Worm (Caenorhabditis elegans) whole organism, L3 larva: Measurements from ENCODE around the gene nspf-1.
"Not testable (repeated sequence)": the region's sequence is repeated elsewhere in the genome, so short reads cannot be mapped to it uniquely, and the experiment has no call there.

Source experiments
- aly-2 ChIP-seq: fragments of 150-350 bp; optimal IDR thresholded peaks from 2 replicates; lab custom pipeline; 2014; ENCODE audit warnings: missing biosample characterization, missing genetic modification characterization
- ama-1 ChIP-seq: fragments of 150-350 bp; optimal IDR thresholded peaks from 2 replicates; lab custom pipeline; 2018
- ceh-16 ChIP-seq: sonication (generic microtip); optimal IDR thresholded peaks from 2 replicates; lab custom pipeline; 2017; ENCODE audit warnings: missing biosample characterization, missing genetic modification characterization
- ceh-28 ChIP-seq: fragments of 150-350 bp; optimal IDR thresholded peaks from 2 replicates; lab custom pipeline; 2014; ENCODE audit warnings: missing biosample characterization, missing genetic modification reagents, missing genetic modification characterization
- ceh-9 ChIP-seq: sonication (generic microtip); optimal IDR thresholded peaks from 2 replicates; lab custom pipeline; 2018; ENCODE audit warnings: missing biosample characterization, missing genetic modification characterization
- daf-12 ChIP-seq: fragments of 150-350 bp; optimal IDR thresholded peaks from 2 replicates; lab custom pipeline; 2014; ENCODE audit warnings: missing biosample characterization, missing genetic modification reagents, missing genetic modification characterization
- elt-1 ChIP-seq: fragments of 150-350 bp; optimal IDR thresholded peaks from 2 replicates; lab custom pipeline; 2014; ENCODE audit warnings: missing biosample characterization, missing genetic modification characterization
- elt-3 ChIP-seq, 3 experiments: fragments of 150-350 bp in 1 of 3; sonication (generic microtip) in 2 of 3; optimal IDR thresholded peaks; 2 replicates in 2 of 3; 4 replicates in 1 of 3; lab custom pipeline; 2014 to 2017; ENCODE audit warnings: missing biosample characterization in 3 of 3, missing genetic modification characterization in 3 of 3
- eor-1 ChIP-seq, 2 experiments: fragments of 150-350 bp; optimal IDR thresholded peaks; 2 replicates each; lab custom pipeline; 2014 to 2018; ENCODE audit warnings: missing biosample characterization in 2 of 2, missing genetic modification characterization in 2 of 2
- fkh-2 ChIP-seq: fragments of 150-350 bp; optimal IDR thresholded peaks from 2 replicates; lab custom pipeline; 2014; ENCODE audit warnings: missing biosample characterization, missing genetic modification reagents, missing genetic modification characterization
- hmg-11 ChIP-seq: sonication (generic microtip); optimal IDR thresholded peaks from 2 replicates; lab custom pipeline; 2016; ENCODE audit warnings: missing genetic modification characterization, missing compliant biosample characterization
- jun-1 ChIP-seq: fragments of 150-350 bp; optimal IDR thresholded peaks from 2 replicates; lab custom pipeline; 2014; ENCODE audit warnings: missing biosample characterization, missing genetic modification reagents, missing genetic modification characterization
- lsy-12 ChIP-seq: sonication (generic microtip); optimal IDR thresholded peaks from 2 replicates; lab custom pipeline; 2016; ENCODE audit warnings: mild to moderate bottlenecking, missing genetic modification characterization, missing compliant biosample characterization
- mdl-1 ChIP-seq: fragments of 150-350 bp; optimal IDR thresholded peaks from 2 replicates; lab custom pipeline; 2014; ENCODE audit warnings: missing biosample characterization, missing genetic modification characterization
- mml-1 ChIP-seq: fragments of 150-350 bp; sonication (generic microtip); optimal IDR thresholded peaks from 3 replicates; lab custom pipeline; 2014; ENCODE audit warnings: missing biosample characterization, missing genetic modification characterization
- nfya-1 ChIP-seq: sonication (generic microtip); optimal IDR thresholded peaks from 2 replicates; lab custom pipeline; 2017; ENCODE audit warnings: missing genetic modification characterization, mild to moderate bottlenecking, missing compliant biosample characterization, antibody characterized with exemption, moderate library complexity; ENCODE audit not compliant: insufficient read depth
- nhr-11 ChIP-seq: fragments of 150-350 bp; optimal IDR thresholded peaks from 2 replicates; lab custom pipeline; 2014; ENCODE audit warnings: missing biosample characterization, missing genetic modification characterization
- nhr-12 ChIP-seq: fragments of 150-350 bp; optimal IDR thresholded peaks from 2 replicates; lab custom pipeline; 2014; ENCODE audit warnings: missing biosample characterization, missing genetic modification characterization
- nhr-23 ChIP-seq: fragments of 150-350 bp; optimal IDR thresholded peaks from 2 replicates; lab custom pipeline; 2014; ENCODE audit warnings: missing biosample characterization, missing genetic modification reagents, missing genetic modification characterization
- nhr-237 ChIP-seq: fragments of 150-350 bp; optimal IDR thresholded peaks from 2 replicates; lab custom pipeline; 2014; ENCODE audit warnings: missing biosample characterization, missing genetic modification characterization
- nhr-25 ChIP-seq: sonication (generic microtip); optimal IDR thresholded peaks from 2 replicates; lab custom pipeline; 2017; ENCODE audit warnings: missing biosample characterization, missing genetic modification characterization
- nhr-76 ChIP-seq: fragments of 150-350 bp; sonication (generic microtip); optimal IDR thresholded peaks from 5 replicates; lab custom pipeline; 2014; ENCODE audit warnings: missing biosample characterization, missing genetic modification characterization
- nhr-77 ChIP-seq: fragments of 150-350 bp; optimal IDR thresholded peaks from 2 replicates; lab custom pipeline; 2014; ENCODE audit warnings: missing biosample characterization, missing genetic modification characterization
- pha-4 ChIP-seq: fragments of 150-350 bp; optimal IDR thresholded peaks from 2 replicates; lab custom pipeline; 2014; ENCODE audit warnings: missing biosample characterization, missing genetic modification reagents, missing genetic modification characterization
- pqm-1 ChIP-seq: fragments of 150-350 bp; optimal IDR thresholded peaks from 2 replicates; lab custom pipeline; 2017; ENCODE audit warnings: missing biosample characterization, missing genetic modification characterization, inconsistent platforms
- skn-1 ChIP-seq: fragments of 150-350 bp; optimal IDR thresholded peaks from 2 replicates; lab custom pipeline; 2014; ENCODE audit warnings: missing biosample characterization, missing genetic modification characterization
- snpc-4 ChIP-seq: fragments of 150-350 bp; optimal IDR thresholded peaks from 2 replicates; lab custom pipeline; 2014; ENCODE audit warnings: missing biosample characterization, missing genetic modification characterization
- unc-62 ChIP-seq: fragments of 150-350 bp; sonication (generic microtip); optimal IDR thresholded peaks from 4 replicates; lab custom pipeline; 2014; ENCODE audit warnings: missing biosample characterization, missing genetic modification reagents, missing genetic modification characterization
- zag-1 ChIP-seq: fragments of 150-350 bp; optimal IDR thresholded peaks from 2 replicates; lab custom pipeline; 2014; ENCODE audit warnings: missing biosample characterization, missing genetic modification characterization
- ztf-11 ChIP-seq: fragments of 150-350 bp; optimal IDR thresholded peaks from 2 replicates; lab custom pipeline; 2014; ENCODE audit warnings: missing biosample characterization, missing genetic modification characterization
- ztf-4 ChIP-seq: fragments of 150-350 bp; optimal IDR thresholded peaks from 2 replicates; lab custom pipeline; 2014; ENCODE audit warnings: missing biosample characterization, missing genetic modification characterization

The nspf-1 gene

DNA sequence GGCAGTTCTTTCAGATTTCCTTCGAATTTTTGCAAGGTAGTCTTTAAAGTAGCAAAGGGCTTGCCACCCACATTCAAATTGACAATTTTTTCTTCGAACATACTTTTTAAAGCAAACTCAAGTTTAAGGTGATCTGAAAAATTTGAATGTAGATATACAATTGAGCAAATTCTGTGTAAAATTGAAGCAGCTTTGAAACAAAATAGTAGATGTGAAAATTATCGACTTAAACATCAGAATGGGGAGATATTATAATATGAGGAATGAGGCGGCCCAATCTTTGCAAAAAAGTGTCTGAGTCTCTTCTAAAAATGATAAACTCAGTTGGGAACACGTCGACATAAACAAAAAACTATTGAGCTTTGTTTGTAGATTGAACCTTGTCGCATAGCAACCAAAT, 42.9 kb upstream of the nspf-1 start, which contains the start of gene F22E5.11:
Gene F22E5.11 (minus strand): TSS at position 101 of the 400 bp plus-strand sequence.
- TF ChIP-seq ceh-28 (tag; lab: Kevin White, UChicago) (no peak), fkh-2 (no peak), nhr-11 (tag; lab: Kevin White, UChicago) (no peak), pqm-1 (no peak), nhr-12 (tag; lab: Kevin White, UChicago) (no peak), mml-1 (tag; lab: Kevin White, UChicago) (no peak), nhr-23 (tag; lab: Kevin White, UChicago) (no peak), aly-2 (tag; lab: Kevin White, UChicago) (no peak), eor-1 (tag; optimal IDR thresholded peaks at IDR 0.05; lab: Kevin White, UChicago) (no peak), nhr-25 (tag; lab: Kevin White, UChicago) (no peak)

DNA sequence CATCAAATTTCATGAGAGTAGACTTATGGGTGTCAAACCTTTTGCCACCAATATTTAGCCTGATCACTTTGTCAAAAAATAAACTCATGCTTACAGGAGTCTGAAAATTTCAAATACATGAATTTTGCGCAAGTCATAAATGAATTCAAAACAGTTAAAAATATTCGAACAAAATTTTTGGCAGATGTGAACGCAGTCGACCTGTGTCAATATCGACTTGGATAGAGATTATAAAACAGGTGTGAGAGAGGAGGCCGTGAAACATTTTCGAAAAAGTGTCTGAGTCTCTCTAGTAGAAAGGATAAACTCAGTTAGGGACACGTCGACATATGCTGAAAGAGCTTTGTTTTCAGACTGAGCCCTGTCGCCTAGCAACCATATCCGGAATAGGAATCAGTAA, 40.7 kb upstream of the nspf-1 start, which contains the start of gene F22E5.12:
Gene F22E5.12 (minus strand): TSS at position 101 of the 400 bp plus-strand sequence.
- not testable (repeated sequence) for TF ChIP-seq ceh-16 (tag; lab: Kevin White, UChicago); nhr-77; daf-12 (tag; lab: Kevin White, UChicago)

DNA sequence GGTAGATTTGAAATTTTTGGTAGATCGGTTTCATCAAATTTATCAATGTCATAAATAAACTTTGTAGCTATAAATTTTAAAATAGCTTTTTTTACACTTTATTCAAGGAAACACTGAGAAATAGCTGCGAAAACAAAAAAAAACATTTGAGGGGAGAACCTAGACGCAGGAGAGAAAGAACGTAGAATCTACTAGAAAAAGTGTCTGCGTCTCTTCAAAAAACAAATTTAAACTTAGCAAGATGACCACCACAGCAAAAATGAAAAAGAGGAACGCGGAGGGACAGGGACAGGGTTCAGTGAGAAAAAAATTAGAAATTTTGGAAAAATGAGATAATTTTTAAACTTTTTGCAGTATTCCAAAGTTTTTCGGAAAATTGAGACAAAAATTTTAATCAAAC, 38.4 kb upstream of the nspf-1 start:
- TF ChIP-seq hmg-11 (tag; lab: Kevin White, UChicago), result peak; percentile 34
- TF ChIP-seq ztf-11, result no peak
- TF ChIP-seq nhr-76 (tag; lab: Kevin White, UChicago), result no peak
- TF ChIP-seq nfya-1 (tag; lab: Kevin White, UChicago), result peak; percentile 51
- no peak for TF ChIP-seq ama-1 (lab: Kevin White, UChicago)
- TF ChIP-seq fkh-2, result no peak
- peak; percentile 43 for TF ChIP-seq pha-4 (tag; lab: Kevin White, UChicago)
- peak; percentile 7 for TF ChIP-seq snpc-4

DNA sequence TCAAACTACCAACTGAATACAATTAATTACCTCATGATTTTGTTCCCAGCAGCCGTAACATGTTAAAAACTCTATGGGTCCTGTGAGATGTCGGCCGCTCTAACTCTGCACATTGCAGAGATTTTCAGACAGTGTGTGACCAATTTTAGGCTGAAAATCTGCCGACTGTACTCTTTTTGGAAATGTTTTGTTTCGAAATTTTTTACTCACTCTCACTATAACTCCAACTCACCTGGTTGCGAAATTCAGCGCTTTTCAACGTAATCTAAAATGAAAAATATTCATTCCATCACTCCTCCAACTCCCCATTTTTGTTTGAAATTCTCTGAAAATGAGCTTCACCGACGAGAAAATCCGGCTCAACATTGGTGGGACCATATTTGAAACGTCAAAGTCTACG, 37.9 kb upstream of the nspf-1 start, which contains the start of the genes F22E5.13 and F22E5.6:
Gene F22E5.13 (minus strand): TSS at position 101 of the 400 bp plus-strand sequence.
Gene F22E5.6 (plus strand): TSS at position 297 of the 400 bp plus-strand sequence.
- TF ChIP-seq nhr-76 (tag; lab: Kevin White, UChicago) (no peak), nhr-77 (no peak), mml-1 (tag; lab: Kevin White, UChicago) (no peak), nhr-11 (tag; lab: Kevin White, UChicago) (no peak), nhr-237 (no peak), ama-1 (lab: Kevin White, UChicago) (no peak), hmg-11 (tag; lab: Kevin White, UChicago) (no peak), ztf-4 (tag; lab: Kevin White, UChicago) (no peak), ceh-9 (no peak), pqm-1 (no peak), pha-4 (tag; lab: Kevin White, UChicago) (no peak), zag-1 (no peak), ztf-11 (no peak), lsy-12 (tag; lab: Kevin White, UChicago) (no peak), jun-1 (tag; lab: Kevin White, UChicago) (no peak)

DNA sequence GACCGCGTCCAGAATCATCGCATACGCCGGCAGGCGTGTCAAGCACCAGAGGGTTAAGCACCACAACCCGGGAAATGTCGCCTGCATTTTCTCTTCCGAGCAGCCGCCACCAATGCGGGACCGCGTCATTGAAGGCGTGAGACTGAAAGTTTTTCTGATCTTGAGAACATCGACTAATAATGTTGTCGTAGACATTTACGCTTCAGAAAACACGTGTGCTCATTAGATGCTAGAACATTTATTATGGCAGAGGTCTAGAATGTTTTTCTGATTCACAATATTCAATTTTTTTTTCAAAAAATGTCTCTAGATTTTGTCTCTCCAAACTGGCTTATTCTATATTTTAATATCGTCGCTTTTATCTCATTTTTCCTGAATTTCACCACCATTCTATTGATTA, 30.8 kb upstream of the nspf-1 start, which contains the start of gene sri-47:
Gene sri-47 (plus strand): TSS at position 301 of the 400 bp plus-strand sequence.
- TF ChIP-seq ztf-11 (no peak), pqm-1 (no peak), mml-1 (tag; lab: Kevin White, UChicago) (no peak)

DNA sequence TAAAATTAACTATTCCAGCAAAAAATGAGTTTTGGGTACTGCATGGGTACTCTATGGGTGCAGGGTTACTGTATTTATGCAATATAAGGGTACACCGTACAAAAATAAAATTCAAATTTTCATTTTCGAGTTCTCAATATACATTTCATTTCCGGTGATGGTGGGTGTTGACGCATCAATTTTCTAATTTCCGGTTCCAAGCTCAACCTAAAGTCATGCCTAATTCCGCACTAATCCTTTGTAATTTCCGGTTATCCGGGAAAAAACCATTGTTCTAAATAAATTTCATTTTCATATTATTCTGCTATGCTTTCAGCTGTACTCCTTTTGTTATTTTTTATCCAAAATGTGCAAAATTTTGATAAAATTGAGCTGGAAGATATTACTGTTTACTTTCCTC, 28.1 kb upstream of the nspf-1 start, which contains the start of gene gcy-21:
Gene gcy-21 (plus strand): TSS at position 301 of the 400 bp plus-strand sequence.
- TF ChIP-seq elt-1 (tag; lab: Kevin White, UChicago) (no peak), elt-3 (tag; optimal IDR thresholded peaks at IDR 0.05; lab: Kevin White, UChicago) (no peak), ceh-16 (tag; lab: Kevin White, UChicago) (no peak), mdl-1 (tag; lab: Kevin White, UChicago) (no peak), mml-1 (tag; lab: Kevin White, UChicago) (no peak), unc-62 (GFP tag; lab: Kevin White, UChicago) (no peak), ama-1 (lab: Kevin White, UChicago) (no peak), lsy-12 (tag; lab: Kevin White, UChicago) (no peak), daf-12 (tag; lab: Kevin White, UChicago) (no peak), skn-1 (no peak), ztf-11 (no peak)
